Fruit fly (Drosophila melanogaster) whole organism, embryonic: ENCODE results near the gene Try29F.

Experiments used
- Ada2b ChIP-seq: fragments of 200-800 bp; sonication (Bioruptor generic); IDR thresholded peaks from 2 replicates; pipeline ENCODE4 v1.3.6; 2022; ENCODE audit warnings: missing biosample characterization, missing genetic modification characterization
- Atf-2 ChIP-seq: fragments of 200-800 bp; sonication (Bioruptor generic); optimal IDR thresholded peaks from 2 replicates; lab custom pipeline; 2016; ENCODE audit warnings: missing biosample characterization, missing genetic modification characterization
- BtbVII ChIP-seq: fragments of 200-800 bp; sonication (Bioruptor generic); optimal IDR thresholded peaks from 3 replicates; lab custom pipeline; 2017; ENCODE audit warnings: missing biosample characterization, mild to moderate bottlenecking, missing genetic modification characterization
- Bteb2 ChIP-seq: fragments of 200-800 bp; sonication (Bioruptor generic); optimal IDR thresholded peaks from 2 replicates; lab custom pipeline; 2016; ENCODE audit warnings: missing biosample characterization, missing genetic modification characterization
- CG10979 ChIP-seq: fragments of 200-800 bp; sonication (Bioruptor generic); optimal IDR thresholded peaks from 2 replicates; lab custom pipeline; 2018; ENCODE audit warnings: missing biosample characterization, mild to moderate bottlenecking, missing genetic modification characterization, moderate library complexity
- CG12659 ChIP-seq: fragments of 200-800 bp; sonication (Bioruptor generic); optimal IDR thresholded peaks from 3 replicates; lab custom pipeline; 2017; ENCODE audit warnings: mild to moderate bottlenecking, missing biosample characterization, missing genetic modification reagents, missing genetic modification characterization
- CG12769 ChIP-seq: fragments of 200-800 bp; sonication (Bioruptor generic); optimal IDR thresholded peaks from 2 replicates; lab custom pipeline; 2019; ENCODE audit warnings: missing biosample characterization, mild to moderate bottlenecking, missing genetic modification characterization, moderate library complexity
- CG13775 ChIP-seq: fragments of 200-800 bp; sonication (Bioruptor generic); optimal IDR thresholded peaks from 3 replicates; lab custom pipeline; 2017; ENCODE audit warnings: missing biosample characterization, mild to moderate bottlenecking, missing genetic modification characterization
- CG13894 ChIP-seq: fragments of 200-800 bp; sonication (Bioruptor generic); optimal IDR thresholded peaks from 3 replicates; lab custom pipeline; 2018; ENCODE audit warnings: missing biosample characterization, mild to moderate bottlenecking, missing genetic modification characterization, moderate library complexity
- CG15011 ChIP-seq: fragments of 200-800 bp; sonication (Bioruptor generic); optimal IDR thresholded peaks from 3 replicates; lab custom pipeline; 2018; ENCODE audit warnings: missing biosample characterization, mild to moderate bottlenecking, missing genetic modification characterization
- CG1647 ChIP-seq: fragments of 200-800 bp; sonication (Bioruptor generic); optimal IDR thresholded peaks from 3 replicates; lab custom pipeline; 2016; ENCODE audit warnings: missing biosample characterization, missing genetic modification characterization
- CG17186 ChIP-seq: fragments of 200-800 bp; sonication (Bioruptor generic); optimal IDR thresholded peaks from 3 replicates; lab custom pipeline; 2017; ENCODE audit warnings: missing biosample characterization, missing genetic modification reagents, missing genetic modification characterization
- CG18599 ChIP-seq: fragments of 200-800 bp; sonication (Bioruptor generic); optimal IDR thresholded peaks from 3 replicates; lab custom pipeline; 2017; ENCODE audit warnings: missing biosample characterization, missing genetic modification characterization, mild to moderate bottlenecking, moderate library complexity, missing genetic modification reagents
- CG2120 ChIP-seq: fragments of 200-800 bp; sonication (Bioruptor generic); optimal IDR thresholded peaks from 3 replicates; lab custom pipeline; 2016; ENCODE audit warnings: missing biosample characterization, missing genetic modification characterization
- CG30020 ChIP-seq: fragments of 200-800 bp; optimal IDR thresholded peaks from 2 replicates; lab custom pipeline; 2019; ENCODE audit warnings: missing biosample characterization, mild to moderate bottlenecking, missing genetic modification characterization, moderate library complexity
- CG31441 ChIP-seq: fragments of 200-800 bp; sonication (Bioruptor generic); IDR thresholded peaks from 2 replicates; pipeline ENCODE4 v1.3.6; 2022; ENCODE audit warnings: missing biosample characterization, missing genetic modification characterization
- CG4360 ChIP-seq: fragments of 200-800 bp; sonication (Bioruptor generic); IDR thresholded peaks from 2 replicates; pipeline ENCODE4 v1.3.6; 2022; ENCODE audit warnings: missing biosample characterization, missing genetic modification characterization
- Dp ChIP-seq: fragments of 200-800 bp; sonication (Bioruptor generic); optimal IDR thresholded peaks from 2 replicates; lab custom pipeline; 2018; ENCODE audit warnings: missing biosample characterization, mild to moderate bottlenecking, missing genetic modification characterization, moderate library complexity
- Dref ChIP-seq: fragments of 200-800 bp; sonication (Bioruptor generic); IDR thresholded peaks from 2 replicates; pipeline ENCODE4 v1.3.6; 2022; ENCODE audit warnings: missing biosample characterization, missing genetic modification characterization
- E2f1 ChIP-seq: fragments of 200-800 bp; sonication (Bioruptor generic); IDR thresholded peaks from 2 replicates; pipeline ENCODE4 v1.3.6; 2022; ENCODE audit warnings: missing biosample characterization, missing genetic modification characterization
- Fer2 ChIP-seq: fragments of 200-800 bp; sonication (Bioruptor generic); optimal IDR thresholded peaks from 2 replicates; lab custom pipeline; 2018; ENCODE audit warnings: missing biosample characterization, mild to moderate bottlenecking, missing genetic modification characterization, moderate library complexity
- Med ChIP-seq: fragments of 200-800 bp; sonication (Bioruptor generic); peaks from one replicate; lab custom pipeline; 2016; ENCODE audit warnings: missing biosample characterization, missing genetic modification characterization, mild to moderate bottlenecking, inconsistent platforms, moderate library complexity
- NC2α ChIP-seq: fragments of 200-800 bp; sonication (Bioruptor generic); optimal IDR thresholded peaks from 2 replicates; lab custom pipeline; 2016; ENCODE audit warnings: missing biosample characterization, missing genetic modification characterization
- NK7.1 ChIP-seq: fragments of 200-800 bp; sonication (Bioruptor generic); optimal IDR thresholded peaks from 3 replicates; lab custom pipeline; 2016; ENCODE audit warnings: missing biosample characterization, missing genetic modification characterization
- Pdp1 ChIP-seq, 2 experiments: fragments of 200-800 bp; sonication (Bioruptor generic); optimal IDR thresholded peaks; 3 replicates each; lab custom pipeline; 2016; ENCODE audit warnings: missing biosample characterization in 2 of 2, missing genetic modification characterization in 2 of 2, mild to moderate bottlenecking in 1 of 2, moderate library complexity in 1 of 2
- Xbp1 ChIP-seq: fragments of 200-800 bp; sonication (Bioruptor generic); optimal IDR thresholded peaks from 3 replicates; lab custom pipeline; 2016; ENCODE audit warnings: missing biosample characterization, mild to moderate bottlenecking, missing genetic modification characterization
- dan ChIP-seq: fragments of 200-800 bp; sonication (Bioruptor generic); IDR thresholded peaks from 2 replicates; pipeline ENCODE4 v1.3.6; 2022; ENCODE audit warnings: missing biosample characterization, missing genetic modification characterization
- dmrt11E ChIP-seq: fragments of 200-800 bp; sonication (Bioruptor generic); optimal IDR thresholded peaks from 3 replicates; lab custom pipeline; 2018; ENCODE audit warnings: missing biosample characterization, mild to moderate bottlenecking, missing genetic modification characterization, moderate library complexity
- dysf ChIP-seq: fragments of 200-800 bp; sonication (Bioruptor generic); IDR thresholded peaks from 3 replicates; pipeline ENCODE4 v1.3.6; 2022; ENCODE audit warnings: missing biosample characterization, missing genetic modification characterization
- en ChIP-seq: fragments of 200-800 bp; sonication (Bioruptor generic); optimal IDR thresholded peaks from 2 replicates; lab custom pipeline; 2016; ENCODE audit warnings: missing biosample characterization, missing genetic modification characterization
- exex ChIP-seq: fragments of 200-800 bp; sonication (Bioruptor generic); optimal IDR thresholded peaks from 4 replicates; lab custom pipeline; 2018; ENCODE audit warnings: missing biosample characterization, mild to moderate bottlenecking, missing genetic modification characterization, moderate library complexity
- gfzf ChIP-seq: fragments of 200-800 bp; sonication (Bioruptor generic); optimal IDR thresholded peaks from 2 replicates; lab custom pipeline; 2016; ENCODE audit warnings: missing biosample characterization, mild to moderate bottlenecking, missing genetic modification characterization, moderate library complexity
- grn ChIP-seq: fragments of 200-800 bp; sonication (Bioruptor generic); optimal IDR thresholded peaks from 3 replicates; lab custom pipeline; 2017; ENCODE audit warnings: missing biosample characterization, missing genetic modification characterization
- gro ChIP-seq: fragments of 200-800 bp; sonication (Bioruptor generic); optimal IDR thresholded peaks from 2 replicates; lab custom pipeline; 2016; ENCODE audit warnings: missing biosample characterization, missing genetic modification characterization
- gt ChIP-seq: fragments of 200-800 bp; sonication (Bioruptor generic); IDR thresholded peaks from 2 replicates; pipeline ENCODE4 v1.3.6; 2022; ENCODE audit warnings: missing biosample characterization, missing genetic modification characterization
- jigr1 ChIP-seq: fragments of 200-800 bp; sonication (Bioruptor generic); IDR thresholded peaks from 3 replicates; pipeline ENCODE4 v1.3.6; 2022; ENCODE audit warnings: missing biosample characterization, missing genetic modification characterization
- lmd ChIP-seq: fragments of 200-800 bp; sonication (Bioruptor generic); IDR thresholded peaks from 2 replicates; pipeline ENCODE4 v1.3.6; 2022; ENCODE audit warnings: missing biosample characterization, missing genetic modification characterization
- nom ChIP-seq: fragments of 200-800 bp; sonication (Bioruptor generic); optimal IDR thresholded peaks from 2 replicates; lab custom pipeline; 2017; ENCODE audit warnings: missing biosample characterization, missing genetic modification characterization, mild to moderate bottlenecking, moderate library complexity, missing genetic modification reagents
- peb ChIP-seq: fragments of 200-800 bp; sonication (Bioruptor generic); IDR thresholded peaks from 2 replicates; pipeline ENCODE4 v1.3.6; 2022; ENCODE audit warnings: missing biosample characterization, missing genetic modification characterization
- prd ChIP-seq, 3 experiments: fragments of >200 bp in 2 of 3; fragments of 200-800 bp in 1 of 3; sonication (Bioruptor generic) in 1 of 3; optimal IDR thresholded peaks in 2 of 3; IDR thresholded peaks in 1 of 3; 2 replicates in 2 of 3; 3 replicates in 1 of 3; pipeline versions ENCODE4 v1.3.6 to Lab custom; 2017 to 2022; ENCODE audit warnings: missing biosample characterization in 1 of 3, missing genetic modification characterization in 1 of 3
- pum ChIP-seq: fragments of 200-800 bp; sonication (Bioruptor generic); optimal IDR thresholded peaks from 2 replicates; lab custom pipeline; 2016; ENCODE audit warnings: missing biosample characterization, missing genetic modification characterization
- scrt ChIP-seq: fragments of 200-800 bp; sonication (Bioruptor generic); optimal IDR thresholded peaks from 2 replicates; lab custom pipeline; 2018; ENCODE audit warnings: missing biosample characterization, mild to moderate bottlenecking, missing genetic modification characterization, moderate library complexity
- sd ChIP-seq: fragments of 200-800 bp; sonication (Bioruptor generic); optimal IDR thresholded peaks from 3 replicates; lab custom pipeline; 2018; ENCODE audit warnings: missing biosample characterization, mild to moderate bottlenecking, missing genetic modification characterization, moderate library complexity
- sens ChIP-seq: fragments of 200-800 bp; sonication (Bioruptor generic); peaks from one replicate; lab custom pipeline; 2016; ENCODE audit warnings: missing biosample characterization, missing genetic modification characterization
- sna ChIP-seq: fragments of 200-800 bp; sonication (Bioruptor generic); IDR thresholded peaks from 2 replicates; pipeline ENCODE4 v1.3.6; 2022; ENCODE audit warnings: missing biosample characterization, missing genetic modification characterization; ENCODE audit not compliant: partially characterized antibody
- sqz ChIP-seq: fragments of 200-800 bp; sonication (Bioruptor generic); optimal IDR thresholded peaks from 3 replicates; lab custom pipeline; 2018; ENCODE audit warnings: missing biosample characterization, mild to moderate bottlenecking, missing genetic modification characterization
- sug ChIP-seq: fragments of 200-800 bp; optimal IDR thresholded peaks from 2 replicates; lab custom pipeline; 2019; ENCODE audit warnings: missing biosample characterization, mild to moderate bottlenecking, missing genetic modification characterization, moderate library complexity
- toy ChIP-seq: fragments of 200-800 bp; sonication (Bioruptor generic); IDR thresholded peaks from 2 replicates; pipeline ENCODE4 v1.3.6; 2022; ENCODE audit warnings: missing biosample characterization, missing genetic modification characterization

Gene Try29F

dm6 chr2L:8984614-8985318, 13.6 kb upstream of the Try29F start, which contains the start of gene CG13101 (continued):
- TF ChIP-seq Dp (GFP tag; lab: Kevin White, UChicago) (no peak), CG15011 (GFP tag; lab: Kevin White, UChicago) (peak; percentile 82), Dref (no peak), toy (peak; percentile 83), Ada2b (peak; percentile 94), CG4360 (peak; percentile 62), dmrt11E (peak; percentile 91), en (GFP tag; lab: Kevin White, UChicago) (peak; percentile 68), NC2α (GFP tag; lab: Kevin White, UChicago) (peak; percentile 67), CG12769 (tag; lab: Kevin White, UChicago) (peak; percentile 90), scrt (GFP tag; lab: Kevin White, UChicago) (peak; percentile 79), CG13894 (tag; lab: Kevin White, UChicago) (peak; percentile 74), prd (optimal IDR thresholded peaks at IDR 0.05; lab: Kevin White, UChicago) (no peak), prd (GFP tag; IDR thresholded peaks at IDR 0.05; lab: Robert Waterston, UW) (peak; percentile 94), dysf (GFP tag; lab: Robert Waterston, UW) (peak; percentile 97), BtbVII (GFP tag; lab: Kevin White, UChicago) (peak; percentile 89), gt (GFP tag; lab: Robert Waterston, UW) (peak; percentile 69), CG30020 (tag; lab: Kevin White, UChicago) (peak; percentile 61), CG17186 (no peak), sna (no peak), nom (peak; percentile 62), pum (peak; percentile 85), lmd (GFP tag; lab: Robert Waterston, UW) (peak; percentile 91), Atf-2 (GFP tag; lab: Kevin White, UChicago) (peak; percentile 83)

dm6 chr2L:8987251-8987937, 10.9 kb upstream of the Try29F start:
- TF ChIP-seq Bteb2 (GFP tag; lab: Kevin White, UChicago) (no peak), peb (GFP tag; lab: Robert Waterston, UW) (no peak), gfzf (GFP tag; lab: Kevin White, UChicago) (no peak), gro (GFP tag; lab: Kevin White, UChicago) (peak; percentile 14), CG2120 (GFP tag; lab: Kevin White, UChicago) (no peak), CG12659 (GFP tag; lab: Kevin White, UChicago) (no peak), sqz (GFP tag; lab: Kevin White, UChicago) (no peak), Xbp1 (no peak), NK7.1 (GFP tag; lab: Kevin White, UChicago) (no peak), BtbVII (GFP tag; lab: Kevin White, UChicago) (peak; percentile 32), Med (GFP tag; lab: Kevin White, UChicago) (peak; percentile 41), grn (GFP tag; lab: Kevin White, UChicago) (peak; percentile 31), E2f1 (GFP tag; lab: Robert Waterston, UW) (no peak), Pdp1 (GFP tag; optimal IDR thresholded peaks at IDR 0.05; lab: Kevin White, UChicago) (peak in 1 of 2 experiments; percentile 85), jigr1 (GFP tag; lab: Robert Waterston, UW) (no peak), exex (tag; lab: Kevin White, UChicago) (peak; percentile 93), CG13775 (GFP tag; lab: Kevin White, UChicago) (no peak), CG1647 (GFP tag; lab: Kevin White, UChicago) (no peak), Ada2b (no peak), sd (tag; lab: Kevin White, UChicago) (peak; percentile 79), CG10979 (tag; lab: Kevin White, UChicago) (no peak), sens (GFP tag; lab: Kevin White, UChicago) (peak; percentile 64), CG31441 (GFP tag; lab: Robert Waterston, UW) (no peak), sug (tag; lab: Kevin White, UChicago) (peak; percentile 83), Fer2 (no peak), dan (GFP tag; lab: Robert Waterston, UW) (no peak), CG18599 (GFP tag; lab: Kevin White, UChicago) (peak; percentile 25)
